Worm (Caenorhabditis elegans): Measurements from ENCODE around the gene C05B5.4.

ce11 chrIII:9985542-9985941, 8.1 kb upstream of the C05B5.4 start:
- TF ChIP-seq ceh-40 (GFP tag; IDR thresholded peaks at IDR 0.05) (no peak), unc-130 (GFP tag; optimal IDR thresholded peaks at IDR 0.05) (no peak), pbrm-1 (GFP tag; IDR thresholded peaks at IDR 0.05) (no peak), B0019.2 (GFP tag; conservative IDR thresholded peaks at IDR 0.05) (no peak), dpff-1 (tag; optimal IDR thresholded peaks at IDR 0.05) (no peak), nhr-27 (tag; optimal IDR thresholded peaks at IDR 0.05) (no peak), snpc-4 (GFP tag; optimal IDR thresholded peaks at IDR 0.05) (no peak), snpc-4 (tag; optimal IDR thresholded peaks at IDR 0.05) (no peak), pha-4 (tag; optimal IDR thresholded peaks at IDR 0.05) (no peak), sea-2 (GFP tag; IDR thresholded peaks at IDR 0.05) (no peak)

All from whole organism, young adult.